Worm (Caenorhabditis elegans): Measurements from ENCODE around the gene C06A1.6.

The C06A1.6 gene

ce11 chrII:10564578-10564977, at the start of gene C06A1.6, which contains the start of gene C06A1.7:
Gene C06A1.6 (minus strand): TSS chrII:10564678.
Gene C06A1.7 (plus strand): TSS chrII:10564891.
- TF ChIP-seq him-1 (tag; optimal IDR thresholded peaks at IDR 0.05) (no peak), W03F9.2 (tag; optimal IDR thresholded peaks at IDR 0.05) (no peak), dao-5 (tag; optimal IDR thresholded peaks at IDR 0.05) (no peak)

- no peak for TF ChIP-seq W03F9.2 (tag; optimal IDR thresholded peaks at IDR 0.05)
- TF ChIP-seq him-1 (tag; optimal IDR thresholded peaks at IDR 0.05) = no peak
- TF ChIP-seq dao-5 (tag; optimal IDR thresholded peaks at IDR 0.05) = no peak
Observed at ce11 chrII:10612743-10613142, 48.3 kb upstream of the C06A1.6 start, which contains the start of gene C14A4.12. Gene C14A4.12 (plus strand): TSS chrII:10613043.

ce11 chrII:10608821-10609220, 44.3 kb upstream of the C06A1.6 start:
- TF ChIP-seq W03F9.2 (tag; optimal IDR thresholded peaks at IDR 0.05) (no peak), dao-5 (tag; optimal IDR thresholded peaks at IDR 0.05) (no peak), him-1 (tag; optimal IDR thresholded peaks at IDR 0.05) (no peak)

ce11 chrII:10607238-10607961, 42.9 kb upstream of the C06A1.6 start, which contains the start of gene ccm-3:
Gene ccm-3 (minus strand): TSS chrII:10607275.
- no peak for TF ChIP-seq W03F9.2 (tag; optimal IDR thresholded peaks at IDR 0.05)
- TF ChIP-seq him-1 (tag; optimal IDR thresholded peaks at IDR 0.05) = no peak
- no peak for TF ChIP-seq dao-5 (tag; optimal IDR thresholded peaks at IDR 0.05)

ce11 chrII:10605512-10605911, 41.0 kb upstream of the C06A1.6 start, which contains the start of gene taf-13:
Gene taf-13 (minus strand): TSS chrII:10605612.
- no peak for TF ChIP-seq him-1 (tag; optimal IDR thresholded peaks at IDR 0.05)
- no peak for TF ChIP-seq dao-5 (tag; optimal IDR thresholded peaks at IDR 0.05)
- TF ChIP-seq W03F9.2 (tag; optimal IDR thresholded peaks at IDR 0.05) = no peak

- TF ChIP-seq W03F9.2 (tag; optimal IDR thresholded peaks at IDR 0.05) (no peak), him-1 (tag; optimal IDR thresholded peaks at IDR 0.05) (no peak), dao-5 (tag; optimal IDR thresholded peaks at IDR 0.05) (no peak)
Observed at ce11 chrII:10603560-10603959, 39.1 kb upstream of the C06A1.6 start.

- no peak for TF ChIP-seq W03F9.2 (tag; optimal IDR thresholded peaks at IDR 0.05)
- no peak for TF ChIP-seq him-1 (tag; optimal IDR thresholded peaks at IDR 0.05)
- no peak for TF ChIP-seq dao-5 (tag; optimal IDR thresholded peaks at IDR 0.05)
Observed at ce11 chrII:10602184-10602583, 37.7 kb upstream of the C06A1.6 start, which contains the start of gene srv-2. Gene srv-2 (minus strand): TSS chrII:10602284.

ce11 chrII:10598970-10599369, 34.5 kb upstream of the C06A1.6 start, which contains the start of gene C14A4.9:
Gene C14A4.9 (plus strand): TSS chrII:10599337.
- TF ChIP-seq him-1 (tag; optimal IDR thresholded peaks at IDR 0.05) = no peak
- no peak for TF ChIP-seq W03F9.2 (tag; optimal IDR thresholded peaks at IDR 0.05)
- no peak for TF ChIP-seq dao-5 (tag; optimal IDR thresholded peaks at IDR 0.05)

ce11 chrII:10598039-10598438, 33.6 kb upstream of the C06A1.6 start, which contains the start of gene C14A4.8:
Gene C14A4.8 (minus strand): TSS chrII:10598139.
- TF ChIP-seq W03F9.2 (tag; optimal IDR thresholded peaks at IDR 0.05) (no peak), dao-5 (tag; optimal IDR thresholded peaks at IDR 0.05) (no peak), him-1 (tag; optimal IDR thresholded peaks at IDR 0.05) (no peak)

ce11 chrII:10596462-10596861, 32.0 kb upstream of the C06A1.6 start, which contains the start of gene C14A4.7:
Gene C14A4.7 (minus strand): TSS chrII:10596562.
- TF ChIP-seq dao-5 (tag; optimal IDR thresholded peaks at IDR 0.05) = no peak

- TF ChIP-seq W03F9.2 (tag; optimal IDR thresholded peaks at IDR 0.05) = no peak
- no peak for TF ChIP-seq him-1 (tag; optimal IDR thresholded peaks at IDR 0.05)
- TF ChIP-seq dao-5 (tag; optimal IDR thresholded peaks at IDR 0.05) = no peak
Observed at ce11 chrII:10594758-10595157, 30.3 kb upstream of the C06A1.6 start, which contains the start of gene C14A4.6. Gene C14A4.6 (minus strand): TSS chrII:10594776.

- no peak for TF ChIP-seq W03F9.2 (tag; optimal IDR thresholded peaks at IDR 0.05)
- no peak for TF ChIP-seq him-1 (tag; optimal IDR thresholded peaks at IDR 0.05)
- TF ChIP-seq dao-5 (tag; optimal IDR thresholded peaks at IDR 0.05) = no peak
Observed at ce11 chrII:10594312-10594711, 29.8 kb upstream of the C06A1.6 start.

- TF ChIP-seq dao-5 (tag; optimal IDR thresholded peaks at IDR 0.05) (no peak), him-1 (tag; optimal IDR thresholded peaks at IDR 0.05) (no peak), W03F9.2 (tag; optimal IDR thresholded peaks at IDR 0.05) (no peak)
Observed at ce11 chrII:10592452-10592851, 28.0 kb upstream of the C06A1.6 start, which contains the start of gene crn-5. Gene crn-5 (plus strand): TSS chrII:10592752.

ce11 chrII:10587742-10588141, 23.3 kb upstream of the C06A1.6 start, which contains the start of gene crn-3:
Gene crn-3 (plus strand): TSS chrII:10588042.
- no peak for TF ChIP-seq dao-5 (tag; optimal IDR thresholded peaks at IDR 0.05)
- no peak for TF ChIP-seq W03F9.2 (tag; optimal IDR thresholded peaks at IDR 0.05)
- TF ChIP-seq him-1 (tag; optimal IDR thresholded peaks at IDR 0.05) = no peak
